Worm (Caenorhabditis elegans) whole organism, L2 larva: Measurements from ENCODE around the gene T05A8.7.

Experiments
- ZK546.5 ChIP-seq: sonication (generic microtip); optimal IDR thresholded peaks from 2 replicates; lab custom pipeline; 2017; ENCODE audit warnings: missing biosample characterization, missing genetic modification characterization
- ama-1 ChIP-seq: fragments of 150-350 bp; optimal IDR thresholded peaks from 2 replicates; lab custom pipeline; 2018; ENCODE audit warnings: inconsistent platforms
- ceh-16 ChIP-seq: fragments of 150-350 bp; optimal IDR thresholded peaks from 2 replicates; lab custom pipeline; 2014; ENCODE audit warnings: missing biosample characterization, missing genetic modification characterization
- ceh-82 ChIP-seq: fragments of 150-350 bp; optimal IDR thresholded peaks from 2 replicates; lab custom pipeline; 2014; ENCODE audit warnings: missing biosample characterization, missing genetic modification characterization
- mbf-1 ChIP-seq: sonication (generic microtip); optimal IDR thresholded peaks from 2 replicates; lab custom pipeline; 2017; ENCODE audit warnings: missing biosample characterization, missing genetic modification characterization
- nhr-10 ChIP-seq: sonication (generic microtip); optimal IDR thresholded peaks from 2 replicates; lab custom pipeline; 2017; ENCODE audit warnings: missing biosample characterization, missing genetic modification characterization
- snpc-4 ChIP-seq: fragments of 150-350 bp; optimal IDR thresholded peaks from 2 replicates; lab custom pipeline; 2014; ENCODE audit warnings: missing biosample characterization, missing genetic modification characterization
- unc-62 ChIP-seq: fragments of 150-350 bp; optimal IDR thresholded peaks from 2 replicates; lab custom pipeline; 2014; ENCODE audit warnings: missing biosample characterization, missing genetic modification reagents, missing genetic modification characterization
- ztf-4 ChIP-seq: fragments of 150-350 bp; optimal IDR thresholded peaks from 2 replicates; lab custom pipeline; 2014; ENCODE audit warnings: missing biosample characterization, missing genetic modification characterization

DNA sequence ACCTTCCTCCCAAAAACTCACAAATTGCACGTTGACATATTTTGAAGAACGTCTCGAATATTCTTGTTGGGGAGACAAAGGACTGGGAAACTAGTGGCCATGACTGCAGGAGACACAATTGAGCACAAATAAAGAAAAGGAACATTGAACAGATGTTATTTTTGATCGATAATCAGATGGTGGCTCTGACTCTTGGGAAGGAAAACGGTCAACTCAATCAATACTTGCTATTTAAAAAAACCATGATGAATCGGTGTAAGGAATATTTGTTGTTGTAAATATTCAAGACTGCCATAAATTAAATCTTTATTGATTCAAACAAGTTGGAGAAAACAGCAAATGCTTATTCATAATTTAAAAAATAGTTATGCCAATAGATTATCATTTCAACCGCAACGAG is 28.6 kb upstream of the T05A8.7 start, which contains the start of gene fbxb-105:
- TF ChIP-seq ztf-4 (tag; lab: Kevin White, UChicago), result no peak
- no peak for TF ChIP-seq ceh-16 (tag; lab: Kevin White, UChicago)
- no peak for TF ChIP-seq ceh-82 (tag; lab: Kevin White, UChicago)
- no peak for TF ChIP-seq unc-62 (GFP tag; lab: Kevin White, UChicago)
- TF ChIP-seq ama-1 (lab: Kevin White, UChicago), result no peak
- no peak for TF ChIP-seq ZK546.5 (tag; lab: Kevin White, UChicago)
- TF ChIP-seq snpc-4 (tag; lab: Kevin White, UChicago), result no peak
- no peak for TF ChIP-seq nhr-10
- TF ChIP-seq mbf-1, result no peak
